Worm (Caenorhabditis elegans) whole organism, mixed stage, embryonic: ENCODE results near the gene vab-8.
A peak's percentile ranks its signal among the peaks of the same experiment; 100 is the strongest.

Experiments
- M03D4.4 ChIP-seq: sonication (generic microtip); optimal IDR thresholded peaks from 2 replicates; lab custom pipeline; 2017; ENCODE audit warnings: mild to moderate bottlenecking, missing genetic modification characterization, missing compliant biosample characterization
- bed-3 ChIP-seq: fragments of 200-800 bp; sonication (Bioruptor generic); optimal IDR thresholded peaks from 3 replicates; lab custom pipeline; 2018; ENCODE audit warnings: mild to moderate bottlenecking, missing genetic modification characterization, moderate library complexity, missing compliant biosample characterization
- ceh-39 ChIP-seq: fragments of 150-350 bp; optimal IDR thresholded peaks from 2 replicates; lab custom pipeline; 2014; ENCODE audit warnings: missing biosample characterization, missing genetic modification characterization
- ces-1 ChIP-seq: fragments of 150-350 bp; optimal IDR thresholded peaks from 2 replicates; lab custom pipeline; 2014; ENCODE audit warnings: missing biosample characterization, missing genetic modification reagents, missing genetic modification characterization
- cnd-1 ChIP-seq: fragments of 200-800 bp; sonication (Bioruptor generic); optimal IDR thresholded peaks from 2 replicates; lab custom pipeline; 2018; ENCODE audit warnings: mild to moderate bottlenecking, missing genetic modification characterization, missing compliant biosample characterization
- elt-1 ChIP-seq: sonication (generic microtip); optimal IDR thresholded peaks from 2 replicates; lab custom pipeline; 2017; ENCODE audit warnings: missing genetic modification characterization, mild to moderate bottlenecking, missing compliant biosample characterization, antibody characterized with exemption, moderate library complexity, borderline replicate concordance; ENCODE audit not compliant: insufficient read depth
- elt-3 ChIP-seq: fragments of 150-350 bp; optimal IDR thresholded peaks from 2 replicates; lab custom pipeline; 2014; ENCODE audit warnings: missing biosample characterization, missing genetic modification characterization
- flh-1 ChIP-seq: fragments of 200-800 bp; sonication (Bioruptor generic); optimal IDR thresholded peaks from 2 replicates; lab custom pipeline; 2018; ENCODE audit warnings: mild to moderate bottlenecking, missing genetic modification characterization, moderate library complexity, missing compliant biosample characterization
- ham-2 ChIP-seq: fragments of 200-800 bp; sonication (Bioruptor generic); optimal IDR thresholded peaks from 2 replicates; lab custom pipeline; 2018; ENCODE audit warnings: mild to moderate bottlenecking, missing genetic modification characterization, missing compliant biosample characterization
- hlh-1 ChIP-seq: fragments of 150-350 bp; optimal IDR thresholded peaks from 2 replicates; lab custom pipeline; 2014; ENCODE audit warnings: missing biosample characterization, missing genetic modification reagents, missing genetic modification characterization
- lin-32 ChIP-seq: fragments of 200-800 bp; sonication (Bioruptor generic); optimal IDR thresholded peaks from 2 replicates; lab custom pipeline; 2018; ENCODE audit warnings: mild to moderate bottlenecking, missing genetic modification characterization, missing compliant biosample characterization
- lsy-2 ChIP-seq: fragments of 150-350 bp; optimal IDR thresholded peaks from 2 replicates; lab custom pipeline; 2014; ENCODE audit warnings: missing biosample characterization, missing genetic modification characterization
- mab-5 ChIP-seq: fragments of 150-350 bp; optimal IDR thresholded peaks from 2 replicates; lab custom pipeline; 2014; ENCODE audit warnings: missing biosample characterization, missing genetic modification characterization
- nhr-12 ChIP-seq: fragments of 150-350 bp; optimal IDR thresholded peaks from 2 replicates; lab custom pipeline; 2014; ENCODE audit warnings: missing biosample characterization, missing genetic modification characterization
- nhr-2 ChIP-seq: fragments of 150-350 bp; optimal IDR thresholded peaks from 2 replicates; lab custom pipeline; 2014; ENCODE audit warnings: missing biosample characterization, missing genetic modification characterization
- nhr-76 ChIP-seq: sonication (generic microtip); optimal IDR thresholded peaks from 2 replicates; lab custom pipeline; 2017; ENCODE audit warnings: missing biosample characterization, missing genetic modification characterization
- pha-4 ChIP-seq: fragments of 150-350 bp; optimal IDR thresholded peaks from 2 replicates; lab custom pipeline; 2018; ENCODE audit warnings: missing biosample characterization, missing genetic modification reagents, missing genetic modification characterization
- snpc-4 ChIP-seq: fragments of 150-350 bp; optimal IDR thresholded peaks from 2 replicates; lab custom pipeline; 2014; ENCODE audit warnings: missing biosample characterization, missing genetic modification characterization
- sptf-1 ChIP-seq: sonication (generic microtip); optimal IDR thresholded peaks from 2 replicates; lab custom pipeline; 2017; ENCODE audit warnings: mild to moderate bottlenecking, missing genetic modification characterization, moderate library complexity, missing compliant biosample characterization
- unc-120 ChIP-seq: sonication (generic microtip); optimal IDR thresholded peaks from 2 replicates; lab custom pipeline; 2017; ENCODE audit warnings: missing genetic modification characterization, missing compliant biosample characterization; ENCODE audit not compliant: poor library complexity, severe bottlenecking
- unc-62 ChIP-seq: fragments of 150-350 bp; optimal IDR thresholded peaks from 2 replicates; lab custom pipeline; 2014; ENCODE audit warnings: missing biosample characterization, missing genetic modification reagents, missing genetic modification characterization
- ztf-11 ChIP-seq: fragments of 150-350 bp; optimal IDR thresholded peaks from 2 replicates; lab custom pipeline; 2014; ENCODE audit warnings: missing biosample characterization, missing genetic modification characterization

vab-8 gene

DNA sequence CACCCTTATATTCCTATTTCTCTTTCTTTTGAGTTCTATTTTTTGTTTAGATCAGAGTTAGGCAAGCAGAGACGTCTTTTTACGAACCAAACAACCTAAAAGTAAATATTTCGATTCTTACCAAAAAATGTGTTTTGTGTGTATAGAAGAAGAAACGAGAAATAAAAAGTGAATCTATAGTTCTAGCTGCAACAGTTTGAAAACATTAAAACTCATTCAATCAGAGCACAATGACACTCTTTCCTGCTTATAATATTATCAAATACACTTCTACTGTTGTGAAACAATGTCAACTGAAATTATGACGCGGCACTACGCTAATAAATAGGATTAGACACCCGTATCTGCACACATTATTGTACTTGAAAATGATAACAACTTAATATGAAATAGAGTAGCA lies 17.3 kb upstream of the vab-8 start, which contains the start of gene ZK836.3:
TSS of gene ZK836.3 (minus strand) at position 101 of the 400 bp plus-strand sequence.
- TF ChIP-seq unc-120 (no peak), elt-3 (tag; lab: Kevin White, UChicago) (no peak), nhr-76 (no peak), flh-1 (no peak), pha-4 (tag; lab: Kevin White, UChicago) (no peak), nhr-2 (tag; lab: Kevin White, UChicago) (no peak), nhr-12 (tag; lab: Kevin White, UChicago) (no peak), sptf-1 (tag; lab: Kevin White, UChicago) (no peak), snpc-4 (tag; lab: Kevin White, UChicago) (no peak)
- TF ChIP-seq, all 35 proteins: peak for 0

DNA sequence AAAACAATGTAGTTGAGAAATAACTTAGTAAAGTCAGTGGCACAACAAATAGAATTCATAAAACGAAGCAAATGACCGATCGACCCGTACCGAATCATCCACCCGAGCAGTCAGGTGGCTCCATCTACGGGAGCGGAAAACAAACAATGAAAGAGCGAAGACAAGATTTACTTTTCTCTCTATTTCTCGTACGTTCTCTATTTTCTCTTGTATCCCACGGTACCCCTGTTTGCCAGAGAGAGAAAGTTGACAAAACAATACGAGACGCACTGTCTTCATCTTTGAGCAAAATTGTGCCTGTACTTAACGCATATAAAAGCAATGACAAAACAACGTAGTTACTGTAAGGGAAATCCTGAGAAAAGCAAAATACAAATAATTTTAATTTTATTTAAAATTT lies 16.5 kb upstream of the vab-8 start:
- TF ChIP-seq cnd-1 (no peak), flh-1 (no peak), pha-4 (tag; lab: Kevin White, UChicago) (peak; percentile 59)
- TF ChIP-seq, all 35 proteins: peak for 1

DNA sequence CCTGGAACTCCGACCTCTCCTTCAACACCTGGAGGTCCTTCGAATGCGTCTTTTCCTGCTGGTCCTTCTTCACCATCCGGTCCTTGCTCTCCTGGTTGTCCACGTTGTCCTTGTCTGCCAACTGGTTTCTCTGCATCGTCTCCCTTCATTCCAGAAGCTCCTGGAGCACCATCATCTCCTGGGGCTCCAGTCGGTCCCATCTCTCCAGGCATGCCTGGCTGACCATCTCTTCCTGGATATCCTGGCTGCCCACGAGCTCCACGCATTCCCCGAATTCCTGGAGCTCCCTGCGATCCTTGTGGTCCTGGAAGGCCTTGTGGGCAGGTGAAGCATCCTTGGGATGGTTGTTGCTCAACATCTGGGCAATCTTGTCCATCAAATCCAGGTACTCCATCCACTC lies 15.4 kb upstream of the vab-8 start:
- TF ChIP-seq flh-1 (no peak), ces-1 (GFP tag; lab: Kevin White, UChicago) (no peak), ztf-11 (tag; lab: Kevin White, UChicago) (no peak), M03D4.4 (no peak), lsy-2 (tag; lab: Kevin White, UChicago) (no peak), snpc-4 (tag; lab: Kevin White, UChicago) (no peak), lin-32 (no peak)

DNA sequence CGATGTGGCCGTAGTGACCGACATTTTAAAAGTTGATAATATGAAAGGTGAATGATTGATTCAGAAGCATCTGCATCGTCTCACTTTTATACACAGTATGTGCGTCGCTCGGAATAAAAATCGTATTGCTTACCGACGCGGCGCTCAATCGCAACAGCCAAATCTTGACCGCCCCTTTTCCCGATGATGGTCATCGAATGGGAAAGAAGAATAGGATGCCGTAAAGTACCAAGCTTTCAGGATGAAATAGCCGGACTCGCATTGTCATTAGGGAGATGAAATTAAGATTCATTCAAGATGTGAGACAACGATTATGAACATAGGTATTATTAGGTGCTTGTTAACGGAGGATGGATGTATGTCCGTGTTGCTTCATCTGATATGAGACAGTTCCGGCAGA lies 14.6 kb upstream of the vab-8 start, which contains the start of gene lon-3:
TSS of gene lon-3 (minus strand) at position 101 of the 400 bp plus-strand sequence.
- TF ChIP-seq elt-1 (tag; lab: Kevin White, UChicago) (peak; percentile 58), ham-2 (GFP tag; lab: Kevin White, UChicago) (no peak)
- TF ChIP-seq, all 35 proteins: peak for 1

DNA sequence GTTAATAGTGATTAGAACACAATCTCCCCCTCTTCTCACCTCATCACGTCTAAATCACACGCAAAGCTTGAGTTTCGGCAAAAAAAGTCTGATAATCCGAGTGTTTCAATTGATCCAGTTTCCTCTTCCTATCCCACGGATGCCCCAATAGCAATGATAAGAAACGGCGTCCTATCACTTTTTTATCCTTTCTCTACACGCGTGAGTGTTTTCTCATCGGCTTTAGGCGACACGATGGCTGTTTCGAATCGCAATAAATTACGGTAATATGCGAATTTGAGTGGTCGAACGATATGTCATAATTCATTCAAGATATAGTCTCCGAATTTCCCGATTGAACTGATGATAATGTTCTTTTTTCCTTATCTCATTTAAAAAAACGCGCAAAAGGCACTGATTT lies 13.7 kb upstream of the vab-8 start:
- no peak for TF ChIP-seq mab-5
- TF ChIP-seq nhr-12 (tag; lab: Kevin White, UChicago) = no peak
- TF ChIP-seq elt-1 (tag; lab: Kevin White, UChicago) = peak; percentile 0
- peak; percentile 17 for TF ChIP-seq ham-2 (GFP tag; lab: Kevin White, UChicago)
- TF ChIP-seq snpc-4 (tag; lab: Kevin White, UChicago) = no peak
- TF ChIP-seq sptf-1 (tag; lab: Kevin White, UChicago) = no peak

DNA sequence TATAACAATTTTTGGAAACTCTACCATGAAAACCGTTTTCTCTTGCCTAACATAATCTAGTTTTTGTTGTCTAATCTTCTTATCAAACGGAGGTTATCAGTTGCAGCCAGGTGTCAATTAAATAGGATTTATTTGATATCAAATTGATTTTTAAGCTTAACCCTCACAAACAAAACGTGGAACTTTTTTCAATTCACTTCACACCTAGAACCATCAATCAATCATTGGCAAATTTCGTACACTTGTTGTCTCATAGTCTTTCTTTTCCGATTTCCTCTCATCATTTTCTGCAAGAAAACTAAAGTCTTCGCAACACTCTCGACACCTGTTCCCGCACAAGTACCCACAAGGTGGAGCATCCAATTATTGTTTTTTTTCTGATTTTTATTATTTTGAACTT lies 4.4 kb upstream of the vab-8 start:
- TF ChIP-seq ces-1 (GFP tag; lab: Kevin White, UChicago) (no peak), unc-62 (GFP tag; lab: Kevin White, UChicago) (peak; percentile 41), ztf-11 (tag; lab: Kevin White, UChicago) (no peak), hlh-1 (tag; lab: Kevin White, UChicago) (peak; percentile 42), nhr-12 (tag; lab: Kevin White, UChicago) (no peak), bed-3 (GFP tag; lab: Kevin White, UChicago) (no peak)
- TF ChIP-seq, all 35 proteins: peak for 2

DNA sequence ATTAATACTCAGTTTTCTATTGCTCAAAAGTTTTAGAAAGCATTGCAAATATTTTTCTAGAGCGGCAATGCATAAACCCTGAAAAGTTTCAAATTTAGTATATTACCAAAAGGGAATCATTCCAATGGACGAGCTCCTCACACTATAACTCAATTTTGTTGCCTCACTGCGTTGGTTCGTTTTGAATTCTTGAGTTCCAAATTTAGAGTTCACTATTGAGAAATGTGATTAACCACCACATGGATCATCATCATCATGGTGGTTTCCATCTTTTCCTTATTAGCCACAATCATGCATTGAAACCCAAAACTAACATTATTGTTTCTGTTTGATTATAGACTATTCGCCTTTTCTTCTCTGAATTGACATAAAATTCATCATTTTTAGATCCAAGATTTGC lies 3.2 kb upstream of the vab-8 start:
- TF ChIP-seq ces-1 (GFP tag; lab: Kevin White, UChicago) (peak; percentile 89), ceh-39 (tag; lab: Kevin White, UChicago) (no peak)
- TF ChIP-seq, all 35 proteins: peak for 1

DNA sequence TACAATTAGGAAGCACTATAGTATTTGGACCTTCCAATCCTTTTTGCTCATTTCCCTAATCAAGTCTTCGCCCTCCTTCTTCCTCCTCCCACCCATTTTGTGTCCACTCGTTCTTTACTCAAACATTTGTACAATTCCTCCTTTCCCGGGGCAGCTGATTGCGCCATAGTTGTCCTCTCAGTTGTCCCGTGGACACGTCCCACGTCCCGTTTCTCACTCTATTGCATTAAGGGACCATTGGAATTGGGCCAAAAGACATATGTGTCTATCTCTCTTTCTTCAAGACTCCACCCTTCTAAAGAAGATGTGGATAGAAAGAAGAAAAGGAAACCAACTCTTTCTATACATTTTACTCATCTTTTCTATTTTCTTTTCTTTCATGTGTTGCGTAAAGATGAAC lies 2.0 kb upstream of the vab-8 start:
- TF ChIP-seq bed-3 (GFP tag; lab: Kevin White, UChicago) (no peak), ces-1 (GFP tag; lab: Kevin White, UChicago) (peak; percentile 97), nhr-12 (tag; lab: Kevin White, UChicago) (no peak), elt-1 (tag; lab: Kevin White, UChicago) (no peak), unc-62 (GFP tag; lab: Kevin White, UChicago) (no peak), nhr-2 (tag; lab: Kevin White, UChicago) (no peak), elt-3 (tag; lab: Kevin White, UChicago) (no peak)
